Fruit fly (Drosophila melanogaster) S2 (cell line): ENCODE measurements around the gene CG9014.

ENCODE experiments used
- CG8478 ChIP-seq: fragments of >200 bp; optimal IDR thresholded peaks from 2 replicates; lab custom pipeline; 2018
- CTCF ChIP-seq, 2 experiments: fragments of >200 bp; optimal IDR thresholded peaks; 2 replicates each; lab custom pipeline; 2018

The CG9014 gene

dm6 chr2L:13723542-13723941, at the start of gene CG9014:
CG9014 (minus strand) TSS chr2L:13723642.
- no peak for TF ChIP-seq CTCF (optimal IDR thresholded peaks at IDR 0.05; lab: Kevin White, UChicago)
- TF ChIP-seq CG8478 (lab: Kevin White, UChicago): no peak

- TF ChIP-seq CTCF (optimal IDR thresholded peaks at IDR 0.05; lab: Kevin White, UChicago): no peak
- no peak for TF ChIP-seq CG8478 (lab: Kevin White, UChicago)
Observed at dm6 chr2L:13770884-13771283, 47.4 kb upstream of the CG9014 start.

- TF ChIP-seq CTCF (optimal IDR thresholded peaks at IDR 0.05; lab: Kevin White, UChicago): peak in 1 of 2 experiments; percentile 55
- TF ChIP-seq CG8478 (lab: Kevin White, UChicago): no peak
Observed at dm6 chr2L:13763144-13763543, 39.7 kb upstream of the CG9014 start.

- TF ChIP-seq CG8478 (lab: Kevin White, UChicago) (no peak), CTCF (optimal IDR thresholded peaks at IDR 0.05; lab: Kevin White, UChicago) (no peak)
Observed at dm6 chr2L:13746652-13747051, 23.2 kb upstream of the CG9014 start, which contains the start of gene TM9SF4. TM9SF4 (plus strand) TSS chr2L:13746952.

- TF ChIP-seq CTCF (optimal IDR thresholded peaks at IDR 0.05; lab: Kevin White, UChicago) (no peak), CG8478 (lab: Kevin White, UChicago) (no peak)
Observed at dm6 chr2L:13735838-13736237, 12.4 kb upstream of the CG9014 start, which contains the start of gene nur. nur (plus strand) TSS chr2L:13736138.

dm6 chr2L:13732287-13732686, 8.8 kb upstream of the CG9014 start:
- TF ChIP-seq CTCF (optimal IDR thresholded peaks at IDR 0.05; lab: Kevin White, UChicago) (peak; percentile 56 to 68), CG8478 (lab: Kevin White, UChicago) (no peak)

dm6 chr2L:13717121-13717520, 6.3 kb downstream of the CG9014 start, which contains the start of gene DIP-kappa:
DIP-kappa (minus strand) TSS chr2L:13717320.
- TF ChIP-seq CTCF (optimal IDR thresholded peaks at IDR 0.05; lab: Kevin White, UChicago) (no peak), CG8478 (lab: Kevin White, UChicago) (no peak)

dm6 chr2L:13707915-13708314, 15.5 kb downstream of the CG9014 start, which contains the start of gene Gpo3:
Gpo3 (plus strand) TSS chr2L:13708215.
- TF ChIP-seq CTCF (optimal IDR thresholded peaks at IDR 0.05; lab: Kevin White, UChicago): no peak
- no peak for TF ChIP-seq CG8478 (lab: Kevin White, UChicago)

- TF ChIP-seq CTCF (optimal IDR thresholded peaks at IDR 0.05; lab: Kevin White, UChicago): no peak
- no peak for TF ChIP-seq CG8478 (lab: Kevin White, UChicago)
Observed at dm6 chr2L:13699057-13699456, 24.4 kb downstream of the CG9014 start.
